Fruit fly (Drosophila melanogaster): ENCODE results near the gene CG12121.

The CG12121 gene

DNA sequence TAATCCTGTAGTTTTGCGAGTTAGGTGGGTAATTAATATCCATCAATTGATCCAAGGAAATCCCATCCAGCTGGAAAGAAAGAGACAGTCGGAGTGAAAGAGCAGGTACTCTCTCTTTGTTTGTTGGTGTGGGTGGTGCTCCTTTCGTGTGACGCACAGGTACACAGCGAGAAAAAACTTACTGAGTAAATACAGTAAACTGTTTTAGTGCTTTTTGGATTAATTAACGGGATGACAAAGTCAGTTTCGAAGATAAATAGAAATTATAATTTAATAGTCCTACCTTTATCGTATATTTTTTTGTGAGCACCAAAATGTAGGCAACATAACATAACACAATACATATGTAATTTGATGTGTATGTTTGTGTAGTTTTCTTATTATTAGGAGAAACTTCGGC is 15.9 kb upstream of the CG12121 start (continued):
- TF ChIP-seq Lpt (GFP tag; optimal IDR thresholded peaks at IDR 0.05) (no peak), sima (GFP tag; optimal IDR thresholded peaks at IDR 0.05) (no peak), CG10462 (GFP tag; optimal IDR thresholded peaks at IDR 0.05) (no peak), exex (tag; optimal IDR thresholded peaks at IDR 0.05) (no peak), Xrp1 (GFP tag; IDR thresholded peaks at IDR 0.05) (peak; percentile 54; the same call in 1 of the 2 replicates), inv (GFP tag; IDR thresholded peaks at IDR 0.05; ENCODE audit: partially characterized antibody) (no peak), CG9932 (GFP tag; IDR thresholded peaks at IDR 0.05) (no peak), tio (GFP tag; optimal IDR thresholded peaks at IDR 0.05) (no peak), Usf (GFP tag; optimal IDR thresholded peaks at IDR 0.05) (no peak), gce (GFP tag; IDR thresholded peaks at IDR 0.05) (no peak), Myb (GFP tag; optimal IDR thresholded peaks at IDR 0.05) (no peak), CG30020 (tag; optimal IDR thresholded peaks at IDR 0.05) (no peak), prd (optimal IDR thresholded peaks at IDR 0.05) (no peak), prd (GFP tag; IDR thresholded peaks at IDR 0.05) (peak; percentile 53; the same call in 2 of the 3 replicates), Sox102F (GFP tag; optimal IDR thresholded peaks at IDR 0.05) (peak; percentile 33), Ets65A (GFP tag) (peak; percentile 72), Hsf (GFP tag; optimal IDR thresholded peaks at IDR 0.05) (peak; percentile 30), CG34376 (GFP tag; optimal IDR thresholded peaks at IDR 0.05) (no peak), CG15269 (tag; optimal IDR thresholded peaks at IDR 0.05) (no peak), hkb (optimal IDR thresholded peaks at IDR 0.05) (no peak), hkb (GFP tag; IDR thresholded peaks at IDR 0.05) (0 out of 2 replicates have a peak, but pooled peaks have one; percentile 28), Gug (GFP tag; IDR thresholded peaks at IDR 0.05) (no peak), CG14710 (tag; optimal IDR thresholded peaks at IDR 0.05) (peak; percentile 7), Fer1 (GFP tag; optimal IDR thresholded peaks at IDR 0.05) (no peak), CG32532 (GFP tag; IDR thresholded peaks at IDR 0.05) (peak; percentile 39; the same call in 1 of the 2 replicates), salm (tag; optimal IDR thresholded peaks at IDR 0.05) (no peak), h (optimal IDR thresholded peaks at IDR 0.05) (no peak), unpg (GFP tag; optimal IDR thresholded peaks at IDR 0.05) (peak; percentile 29), seq (GFP tag; IDR thresholded peaks at IDR 0.05) (no peak), Hey (tag; optimal IDR thresholded peaks at IDR 0.05) (no peak), CG7839 (tag; optimal IDR thresholded peaks at IDR 0.05) (peak; percentile 24), HLHmδ (GFP tag; optimal IDR thresholded peaks at IDR 0.05) (no peak), Aef1 (GFP tag; IDR thresholded peaks at IDR 0.05) (no peak), CG10209 (GFP tag; optimal IDR thresholded peaks at IDR 0.05) (no peak), D19B (GFP tag; optimal IDR thresholded peaks at IDR 0.05) (no peak), fd102C (GFP tag; optimal IDR thresholded peaks at IDR 0.05) (peak; percentile 27), CG10267 (tag; optimal IDR thresholded peaks at IDR 0.05) (peak; percentile 32), Gsc (GFP tag; IDR thresholded peaks at IDR 0.05) (no peak), CG8388 (GFP tag; optimal IDR thresholded peaks at IDR 0.05) (peak; percentile 13), CG4707 (GFP tag; optimal IDR thresholded peaks at IDR 0.05) (no peak), emc (GFP tag; optimal IDR thresholded peaks at IDR 0.05) (no peak), ranshi (GFP tag; IDR thresholded peaks at IDR 0.05) (0 out of 2 replicates have a peak, but pooled peaks have one; percentile 28), CG4282 (GFP tag; optimal IDR thresholded peaks at IDR 0.05) (no peak), esg (GFP tag; conservative IDR thresholded peaks at IDR 0.05) (peak; percentile 12; the same call in 1 of the 2 replicates), Med (GFP tag) (peak; percentile 54), CG14667 (GFP tag; IDR thresholded peaks at IDR 0.05) (no peak), Spps (tag; optimal IDR thresholded peaks at IDR 0.05) (no peak), Bdp1 (GFP tag; optimal IDR thresholded peaks at IDR 0.05) (no peak), vnd (GFP tag; IDR thresholded peaks at IDR 0.05; ENCODE audit: partially characterized antibody) (no peak), Bteb2 (GFP tag; optimal IDR thresholded peaks at IDR 0.05) (no peak), en (GFP tag; optimal IDR thresholded peaks at IDR 0.05) (no peak), CG9817 (tag; optimal IDR thresholded peaks at IDR 0.05) (no peak), chn (GFP tag; optimal IDR thresholded peaks at IDR 0.05) (peak; percentile 15)

Measured in whole organism, embryonic.